Worm (Caenorhabditis elegans) whole organism, dauer: ENCODE data around the gene cpr-5.

Experiments
- unc-62 ChIP-seq: sonication (generic microtip); optimal IDR thresholded peaks from 2 replicates; lab custom pipeline; 2017; ENCODE audit warnings: missing biosample characterization, missing genetic modification reagents, missing genetic modification characterization

The cpr-5 gene

DNA sequence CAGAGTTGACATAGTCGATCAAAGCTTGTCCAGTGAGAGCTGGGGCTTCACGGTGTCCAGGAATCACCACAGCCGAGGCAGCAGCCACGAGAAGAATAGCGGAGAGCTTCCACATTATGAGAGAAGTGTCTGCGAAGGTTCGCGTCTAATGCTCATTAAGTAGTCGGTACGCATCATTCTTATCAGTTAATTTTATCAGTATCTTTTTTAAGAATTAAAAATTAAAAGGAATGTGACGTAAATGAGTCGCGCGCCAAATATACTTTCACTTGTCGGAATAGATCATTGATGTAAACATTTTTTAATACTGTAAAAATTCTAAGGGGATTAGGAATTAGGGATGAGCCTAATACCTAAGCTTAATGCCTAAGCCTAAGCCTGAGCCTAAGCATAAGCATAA lies at the start of gene cpr-5:
TSS of gene cpr-5 (minus strand) at position 197 of the 400 bp plus-strand sequence.
- no peak for TF ChIP-seq unc-62

DNA sequence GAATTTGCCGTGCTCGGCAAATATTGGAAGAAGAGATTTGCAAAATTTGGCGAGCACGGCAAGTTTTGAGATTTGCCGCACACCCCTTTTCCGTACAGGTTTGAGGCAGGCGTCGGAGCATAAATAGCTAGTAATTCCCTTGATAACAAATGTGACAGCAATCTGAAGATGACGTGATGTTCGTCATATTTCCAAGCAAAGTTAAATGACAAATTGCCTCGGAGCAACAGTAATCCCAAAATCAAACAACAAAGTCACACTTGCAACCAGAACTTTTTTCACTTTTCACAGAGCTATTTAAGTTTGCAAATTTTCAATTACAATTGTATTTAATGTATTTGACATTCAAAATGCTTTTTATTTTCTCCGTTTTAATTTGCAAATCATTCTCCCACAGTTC lies 45.4 kb upstream of the cpr-5 start, which contains the start of gene F25A2.1:
TSS of gene F25A2.1 (plus strand) at position 301 of the 400 bp plus-strand sequence.
- no peak for TF ChIP-seq unc-62

DNA sequence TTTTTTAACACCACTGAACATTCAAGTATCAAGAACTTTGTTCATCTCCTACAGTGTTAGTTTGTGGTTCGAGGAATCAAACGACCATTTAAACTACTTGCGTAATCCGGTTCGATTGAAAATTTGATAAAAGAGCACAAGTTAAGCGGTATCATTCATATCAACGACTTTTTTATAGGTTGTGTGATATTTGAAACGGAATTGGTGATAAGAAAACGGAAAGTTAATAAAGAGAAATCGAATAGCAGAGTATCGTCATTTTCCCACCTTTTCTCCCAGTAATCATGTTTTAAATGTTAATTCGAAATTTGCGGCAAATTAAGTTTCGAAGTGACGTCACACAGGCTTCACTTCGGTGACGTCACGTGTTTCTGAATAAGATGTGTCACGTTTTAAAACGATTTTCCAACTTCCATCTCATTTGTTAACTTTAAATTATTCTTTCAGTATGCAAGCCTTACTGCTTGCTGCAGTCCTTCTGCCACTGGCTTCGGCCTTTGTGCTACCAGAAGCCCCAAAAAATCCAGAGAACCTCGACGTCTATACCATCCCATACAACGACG lies 42.5 kb upstream of the cpr-5 start, which contains the start of gene T21H3.1:
TSS of gene T21H3.1 (plus strand) at position 448 of the 563 bp plus-strand sequence.
- no peak for TF ChIP-seq unc-62

DNA sequence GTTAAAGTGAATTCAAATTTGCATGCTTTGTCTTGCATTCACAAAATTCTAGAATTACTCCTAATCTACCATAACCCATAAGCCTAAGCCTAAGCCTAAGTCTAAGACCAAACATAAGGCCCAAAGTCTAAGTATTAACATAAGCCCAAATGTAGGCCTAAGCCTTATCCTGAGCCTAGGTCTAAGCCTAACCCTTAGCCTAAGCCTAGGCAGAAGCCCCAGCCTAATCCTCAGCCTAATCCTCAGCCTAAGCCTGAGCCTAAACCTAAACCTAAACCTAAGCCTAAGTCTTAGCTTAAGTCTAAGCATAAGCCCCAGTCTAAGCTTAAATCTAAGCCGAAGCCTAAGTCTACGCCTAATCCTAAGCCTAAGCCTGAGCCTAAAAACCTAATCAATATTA lies 36.8 kb upstream of the cpr-5 start:
- no peak for TF ChIP-seq unc-62

DNA sequence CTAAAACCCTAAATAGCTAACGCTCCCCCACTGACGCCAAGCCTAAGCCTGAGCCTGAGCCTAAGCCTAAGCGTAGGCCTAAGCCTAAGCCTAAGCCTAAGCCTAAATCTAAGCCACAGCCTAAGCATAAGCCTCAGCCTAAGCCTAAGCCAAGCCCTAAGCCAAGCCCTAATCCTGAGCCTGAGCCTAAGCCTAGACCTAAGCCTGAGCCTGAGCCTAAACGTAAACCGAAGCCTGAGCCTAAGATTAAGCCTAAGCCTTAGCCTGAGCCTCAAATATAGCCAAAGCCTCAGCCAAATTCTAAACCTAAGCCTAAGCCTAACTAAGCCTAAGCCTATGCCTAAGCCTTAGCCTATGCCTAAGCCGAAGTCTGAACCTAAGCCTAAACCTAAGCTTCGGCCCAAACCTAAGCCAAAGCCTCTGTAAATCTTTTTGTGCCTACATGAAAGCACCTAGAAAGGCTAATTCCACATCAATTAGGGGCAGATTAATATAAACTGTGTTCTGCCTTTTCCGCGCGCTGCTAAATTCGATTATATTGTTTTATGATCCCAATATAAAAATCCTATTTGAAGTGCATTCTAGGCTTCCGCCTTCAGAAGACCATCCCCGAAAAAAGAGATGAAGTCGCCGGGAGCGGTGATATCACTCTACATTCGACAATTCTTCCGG lies 31.4 kb upstream of the cpr-5 start, which contains the start of gene ptr-16:
TSS of gene ptr-16 (plus strand) at position 622 of the 672 bp plus-strand sequence.
- no peak for TF ChIP-seq unc-62

DNA sequence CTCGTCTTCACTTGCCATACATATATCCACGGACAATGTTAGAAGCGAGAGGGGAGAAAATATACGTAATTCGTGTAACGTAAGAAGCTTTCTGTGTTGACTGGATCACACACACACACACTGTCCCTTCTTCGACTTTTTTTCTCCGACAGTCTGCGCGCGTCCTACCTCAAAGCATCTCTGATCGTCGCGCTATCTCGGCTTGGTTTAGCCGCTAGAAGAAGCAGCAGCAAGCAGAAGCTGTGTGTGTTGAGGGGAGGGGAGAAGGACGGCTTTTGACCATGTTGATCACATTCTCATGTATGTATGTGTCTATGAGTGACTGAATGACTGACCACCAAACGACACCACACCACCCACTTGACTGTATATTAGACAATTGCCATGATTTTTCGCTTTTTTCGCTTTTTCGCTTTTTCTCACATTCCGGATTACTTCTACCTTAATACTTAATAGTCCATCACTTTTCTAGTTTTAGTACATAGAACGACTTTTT lies 30.4 kb upstream of the cpr-5 start, which contains the start of gene T21H3.5:
TSS of gene T21H3.5 (minus strand) at position 98 of the 496 bp plus-strand sequence.
- no peak for TF ChIP-seq unc-62

DNA sequence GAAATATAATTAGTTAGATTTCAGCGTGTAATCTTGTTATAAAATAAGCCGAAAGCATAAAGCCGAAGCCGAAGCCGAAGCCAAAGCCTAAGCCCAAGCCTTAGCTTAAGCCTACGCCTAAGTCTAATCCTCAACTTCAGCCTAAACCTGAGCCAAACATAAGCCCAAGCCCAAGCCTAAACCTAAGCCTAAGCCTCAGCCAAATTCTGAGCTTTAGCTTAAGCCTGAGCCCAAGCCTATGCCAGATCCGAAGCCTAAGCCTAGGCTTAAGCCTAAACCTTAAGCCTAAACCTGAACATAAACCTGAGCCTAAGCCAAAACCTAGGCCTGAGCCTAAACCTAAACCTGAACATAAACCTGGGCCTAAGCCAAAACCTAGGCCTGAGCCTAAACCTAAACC lies 26.9 kb upstream of the cpr-5 start:
- no peak for TF ChIP-seq unc-62

DNA sequence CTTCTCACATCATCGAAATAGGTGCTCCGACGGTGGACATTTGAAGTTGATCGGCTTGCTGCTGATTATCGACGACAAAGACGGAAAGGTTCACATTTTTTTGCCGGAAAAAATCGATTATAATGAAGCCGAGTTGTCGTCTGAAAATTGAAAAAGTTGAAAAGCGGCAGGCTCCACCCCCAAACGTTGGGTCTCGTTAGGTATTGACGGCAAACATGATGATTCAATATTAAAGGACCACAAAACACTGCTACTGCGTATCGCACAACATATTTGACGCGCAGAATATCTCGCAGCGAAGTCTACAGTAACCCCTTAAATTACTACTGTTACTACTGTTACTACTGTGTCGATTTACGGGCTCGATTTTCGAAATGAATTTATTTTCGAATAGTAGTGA lies 24.4 kb upstream of the cpr-5 start:
- TF ChIP-seq unc-62 = no peak

DNA sequence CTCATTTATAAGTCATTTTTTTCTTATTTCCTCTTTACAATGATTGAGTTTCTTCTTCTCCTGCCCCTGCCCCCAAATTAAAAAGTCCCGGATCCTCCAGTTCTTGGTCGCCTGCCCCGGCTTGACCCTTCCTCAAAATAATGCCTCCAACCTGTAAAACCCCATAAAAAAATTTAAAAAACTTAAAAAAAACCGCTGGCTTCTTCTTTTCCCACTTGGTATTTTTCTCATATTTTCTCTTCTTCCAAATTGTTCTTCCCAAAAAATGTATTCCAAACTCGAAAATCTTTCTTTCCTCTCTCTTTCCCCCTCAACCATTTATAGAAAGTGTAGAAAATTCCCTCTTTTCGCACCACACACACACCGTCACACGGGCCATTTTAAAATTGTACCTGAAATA lies 23.6 kb upstream of the cpr-5 start:
- no peak for TF ChIP-seq unc-62

DNA sequence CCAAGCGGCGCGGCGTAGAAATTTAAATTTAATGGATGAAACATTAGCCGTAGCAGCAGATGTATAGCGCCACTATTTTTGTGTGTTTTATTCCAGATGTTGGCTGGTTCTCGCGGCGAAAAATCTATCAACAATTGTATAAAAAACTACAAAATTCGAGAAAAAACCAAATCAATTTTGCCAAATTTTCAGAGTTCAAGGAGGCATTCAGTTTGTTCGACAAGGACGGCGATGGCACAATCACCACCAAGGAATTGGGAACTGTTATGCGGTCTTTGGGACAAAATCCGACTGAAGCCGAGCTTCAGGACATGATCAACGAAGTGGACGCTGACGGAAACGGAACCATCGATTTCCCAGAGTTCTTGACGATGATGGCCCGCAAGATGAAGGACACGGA lies 22.6 kb upstream of the cpr-5 start:
- TF ChIP-seq unc-62 = no peak

DNA sequence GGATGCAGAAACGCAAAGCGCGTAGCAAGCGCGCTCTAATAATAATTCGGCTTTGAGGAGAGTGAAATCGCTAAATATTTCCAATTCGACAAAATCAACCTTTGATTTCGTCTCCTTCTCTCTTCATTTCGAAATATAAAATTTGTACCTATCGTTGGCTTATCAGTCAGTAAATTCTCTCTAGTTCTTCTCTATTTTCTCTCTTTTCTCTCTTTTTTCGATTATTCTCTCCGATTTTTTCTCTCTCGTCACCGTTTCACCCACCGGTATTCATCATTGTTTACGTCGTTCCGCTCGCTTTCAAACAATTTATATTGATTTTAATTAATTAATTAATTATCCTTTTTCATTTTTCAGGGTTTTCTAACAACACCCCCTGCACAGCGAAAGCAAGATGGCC lies 22.1 kb upstream of the cpr-5 start, which contains the start of gene cmd-1:
TSS of gene cmd-1 (plus strand) at position 358 of the 400 bp plus-strand sequence.
- no peak for TF ChIP-seq unc-62

DNA sequence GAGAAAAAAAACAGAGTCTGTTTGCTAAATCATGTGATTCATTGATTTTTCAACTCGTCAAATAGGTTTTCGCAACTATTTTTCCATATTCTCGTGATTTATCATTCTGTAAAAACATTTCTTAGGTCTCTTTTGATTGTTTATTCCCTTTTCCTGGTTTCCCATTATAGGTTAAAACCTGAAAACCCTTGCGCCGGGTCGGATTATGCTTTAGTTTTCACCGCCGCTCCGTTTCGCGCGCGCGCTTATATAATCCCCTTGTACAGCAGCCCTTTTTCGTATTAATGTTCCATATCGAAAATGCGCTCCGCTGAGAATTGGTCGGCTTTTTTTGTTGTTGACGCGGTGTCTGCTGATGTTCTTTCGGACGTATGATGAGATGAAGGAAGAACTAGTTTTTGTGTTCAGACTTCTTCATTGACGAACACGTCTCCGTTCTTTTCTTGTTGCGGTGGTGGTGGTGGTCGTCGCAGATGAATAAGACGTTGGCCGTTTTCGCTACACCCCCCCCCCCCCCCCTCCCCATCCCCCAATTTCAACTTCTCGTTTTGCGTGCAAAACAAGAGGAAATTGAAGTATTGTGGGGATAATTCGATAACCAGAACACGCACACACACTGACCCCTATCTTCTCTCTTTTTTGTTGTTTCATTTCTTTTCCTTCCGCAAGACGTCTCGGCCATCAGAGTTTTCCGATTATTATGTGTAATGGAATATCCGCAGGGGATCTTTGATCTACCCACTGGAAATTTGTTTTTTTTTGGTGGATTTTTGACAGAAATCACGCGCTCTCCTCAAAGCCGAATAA lies 20.8 kb upstream of the cpr-5 start:
- TF ChIP-seq unc-62 = no peak

DNA sequence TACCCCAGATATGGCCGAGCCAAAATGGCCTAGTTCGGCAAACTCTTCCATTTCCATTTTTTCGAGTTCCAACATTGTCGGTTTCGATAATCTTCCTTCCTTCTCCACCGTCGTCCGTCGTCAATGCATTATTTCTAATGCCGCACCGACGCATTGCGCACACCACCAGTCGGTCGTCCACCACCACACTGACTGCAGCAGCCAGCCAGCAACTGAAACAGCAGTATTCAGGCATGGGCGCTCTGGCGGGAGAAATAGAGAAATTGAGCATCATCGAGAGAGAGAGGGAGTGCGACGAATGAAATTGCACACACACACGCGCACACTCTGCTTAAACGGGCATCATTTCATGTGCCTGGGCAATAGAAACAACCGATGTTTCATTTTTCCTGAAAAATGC lies 20.1 kb upstream of the cpr-5 start:
- TF ChIP-seq unc-62 = no peak

DNA sequence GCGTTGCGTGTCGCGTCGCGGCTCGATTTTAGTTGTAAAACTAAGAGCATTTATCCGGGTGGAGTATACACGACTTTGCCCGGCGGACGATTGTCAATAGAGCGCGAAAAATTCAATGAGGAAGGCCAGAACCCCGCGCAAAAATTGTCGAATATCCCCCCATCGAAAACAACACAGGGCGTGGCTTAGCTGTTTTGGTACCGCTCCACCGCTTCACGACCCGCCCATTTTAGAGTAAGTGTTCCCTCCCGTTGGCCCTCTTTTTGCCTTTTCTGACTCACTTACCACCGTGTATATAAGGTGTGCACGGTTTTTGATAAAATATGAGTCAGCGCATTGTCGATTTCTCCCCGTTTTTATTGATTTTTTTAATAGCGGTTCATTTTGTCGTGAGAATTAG lies 19.6 kb upstream of the cpr-5 start:
- no peak for TF ChIP-seq unc-62

DNA sequence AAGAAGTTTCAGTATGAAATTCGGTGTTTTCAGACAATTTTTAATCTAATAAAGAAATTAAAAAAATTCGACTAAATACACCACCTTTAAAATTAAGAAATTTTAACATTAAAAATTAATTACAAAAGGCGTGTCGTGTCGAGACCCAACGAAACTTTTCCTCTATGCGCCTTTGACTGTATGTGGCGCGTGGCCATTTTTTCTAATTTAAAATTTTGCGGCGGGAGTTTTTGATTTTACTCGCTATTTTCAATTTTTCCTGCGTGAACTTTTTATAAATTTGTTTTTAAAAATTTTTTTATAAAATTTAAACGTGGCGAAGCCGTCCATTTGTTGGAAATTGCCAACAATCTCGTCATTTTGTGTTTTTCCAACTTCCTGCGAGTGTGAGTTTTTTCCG lies 18.9 kb upstream of the cpr-5 start:
- no peak for TF ChIP-seq unc-62

DNA sequence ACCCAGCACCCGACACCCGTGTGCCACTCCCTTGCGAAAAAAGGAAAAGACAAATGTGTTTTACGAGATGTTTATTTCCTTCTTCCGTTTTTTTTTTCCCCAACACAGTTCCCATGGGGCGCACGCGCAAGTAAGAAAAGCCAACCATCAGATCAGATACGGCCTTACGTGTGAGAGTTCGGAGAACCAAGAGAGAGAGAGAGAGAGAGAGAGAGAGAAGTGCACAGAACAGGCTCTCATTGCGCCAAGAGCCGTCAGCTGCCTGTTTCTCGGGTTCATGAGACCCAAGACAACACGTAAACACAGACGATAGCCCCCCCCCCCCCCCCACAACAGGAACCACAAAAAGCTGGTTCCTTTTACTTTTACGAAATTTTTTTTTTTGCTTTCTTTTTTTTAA lies 18.0 kb upstream of the cpr-5 start:
- TF ChIP-seq unc-62 = no peak

DNA sequence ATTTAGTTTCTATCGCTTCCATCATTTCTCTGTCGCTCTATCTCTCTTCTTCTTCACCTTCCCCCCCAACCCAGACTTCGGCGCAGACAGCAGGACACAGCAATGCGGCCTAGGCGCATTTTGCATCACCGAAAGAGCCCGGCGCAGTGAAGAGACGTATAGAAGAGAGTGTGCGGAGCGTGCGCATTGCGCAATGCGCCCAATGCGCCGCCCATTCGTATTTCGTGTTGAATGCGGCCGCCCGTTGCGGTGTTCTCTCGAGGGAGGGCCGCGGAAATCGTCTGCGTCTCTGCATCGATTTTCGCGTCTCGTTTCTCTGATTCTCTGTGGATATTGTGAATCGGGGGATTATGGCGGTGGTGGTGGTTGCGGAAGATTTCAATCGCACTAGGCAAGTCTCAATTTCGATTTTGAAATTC lies 17.5 kb upstream of the cpr-5 start:
- TF ChIP-seq unc-62 = no peak
